Worm (Caenorhabditis elegans) whole organism, midembryonic: ENCODE measurements around the gene srh-138.
"Not testable (repeated sequence)": the region's sequence is repeated elsewhere in the genome, so short reads cannot be mapped to it uniquely, and the experiment has no call there.

ENCODE experiments used
- T22C8.4 ChIP-seq: fragments of 200-800 bp; sonication (Bioruptor generic); IDR thresholded peaks from 2 replicates; pipeline ENCODE4 v1.3.6; 2022; ENCODE audit warnings: missing genetic modification characterization, missing compliant biosample characterization
- cog-1 ChIP-seq: sonication (generic microtip); optimal IDR thresholded peaks from 2 replicates; lab custom pipeline; 2016; ENCODE audit warnings: missing genetic modification characterization, missing compliant biosample characterization
- flt-1 ChIP-seq: fragments of 200-800 bp; sonication (Bioruptor generic); IDR thresholded peaks from 2 replicates; pipeline ENCODE4 v1.3.6; 2022; ENCODE audit warnings: missing genetic modification characterization, missing compliant biosample characterization
- klf-2 ChIP-seq: fragments of 200-800 bp; sonication (Bioruptor generic); conservative IDR thresholded peaks from 2 replicates; pipeline ENCODE4 v1.3.6; 2022; ENCODE audit warnings: missing genetic modification reagents, missing genetic modification characterization, missing compliant biosample characterization
- med-1 ChIP-seq: sonication (generic microtip); optimal IDR thresholded peaks from 2 replicates; lab custom pipeline; 2017; ENCODE audit warnings: missing genetic modification characterization, mild to moderate bottlenecking, missing compliant biosample characterization, antibody characterized with exemption, missing genetic modification reagents; ENCODE audit not compliant: insufficient read depth
- ref-1 ChIP-seq: fragments of 200-800 bp; sonication (Bioruptor generic); conservative IDR thresholded peaks from 2 replicates; pipeline ENCODE4 v1.3.6; 2022; ENCODE audit warnings: missing genetic modification reagents, missing genetic modification characterization, missing compliant biosample characterization
- tab-1 ChIP-seq: fragments of 200-800 bp; sonication (Bioruptor generic); IDR thresholded peaks from 2 replicates; pipeline ENCODE4 v1.3.6; 2022; ENCODE audit warnings: missing genetic modification characterization, missing compliant biosample characterization
- ztf-23 ChIP-seq: fragments of 200-800 bp; sonication (Bioruptor generic); IDR thresholded peaks from 2 replicates; pipeline ENCODE4 v1.3.6; 2022; ENCODE audit warnings: missing genetic modification reagents, missing genetic modification characterization, missing compliant biosample characterization
- ztf-29 ChIP-seq: fragments of 200-800 bp; sonication (Bioruptor generic); IDR thresholded peaks from 2 replicates; pipeline ENCODE4 v1.3.6; 2022; ENCODE audit warnings: missing genetic modification reagents, missing genetic modification characterization, missing compliant biosample characterization

Gene srh-138

ce11 chrV:16470916-16471315 is at the start of gene srh-138:
Gene srh-138 (minus strand): TSS chrV:16471016.
- TF ChIP-seq med-1 (no peak), ref-1 (GFP tag; lab: Robert Waterston, UW) (no peak), T22C8.4 (GFP tag; lab: Robert Waterston, UW) (no peak), ztf-23 (GFP tag; lab: Robert Waterston, UW) (no peak), flt-1 (no peak), ztf-29 (GFP tag; lab: Robert Waterston, UW) (no peak), klf-2 (GFP tag; lab: Robert Waterston, UW) (no peak), cog-1 (no peak), tab-1 (no peak)

- TF ChIP-seq T22C8.4 (GFP tag; lab: Robert Waterston, UW) (no peak), klf-2 (GFP tag; lab: Robert Waterston, UW) (no peak), ref-1 (GFP tag; lab: Robert Waterston, UW) (no peak), ztf-23 (GFP tag; lab: Robert Waterston, UW) (no peak), med-1 (no peak), flt-1 (no peak), cog-1 (no peak)
Observed at ce11 chrV:16517619-16518018, 46.8 kb upstream of the srh-138 start, which contains the start of gene F36D3.4. Gene F36D3.4 (minus strand): TSS chrV:16517719.

ce11 chrV:16515140-16515539 is 44.3 kb upstream of the srh-138 start, which contains the start of gene F36D3.5:
Gene F36D3.5 (minus strand): TSS chrV:16515240.
- not testable (repeated sequence) for TF ChIP-seq tab-1; ref-1 (GFP tag; lab: Robert Waterston, UW); med-1

ce11 chrV:16508667-16509066 is 37.9 kb upstream of the srh-138 start, which contains the start of gene srr-3:
Gene srr-3 (minus strand): TSS chrV:16508767.
- no peak for TF ChIP-seq ref-1 (GFP tag; lab: Robert Waterston, UW)
- no peak for TF ChIP-seq ztf-29 (GFP tag; lab: Robert Waterston, UW)
- no peak for TF ChIP-seq tab-1
- TF ChIP-seq klf-2 (GFP tag; lab: Robert Waterston, UW), result no peak
- TF ChIP-seq med-1, result no peak
- TF ChIP-seq T22C8.4 (GFP tag; lab: Robert Waterston, UW), result no peak
- no peak for TF ChIP-seq cog-1
- no peak for TF ChIP-seq ztf-23 (GFP tag; lab: Robert Waterston, UW)
- TF ChIP-seq flt-1, result no peak

ce11 chrV:16506650-16507049 is 35.8 kb upstream of the srh-138 start:
- TF ChIP-seq T22C8.4 (GFP tag; lab: Robert Waterston, UW), result no peak
- no peak for TF ChIP-seq med-1
- no peak for TF ChIP-seq klf-2 (GFP tag; lab: Robert Waterston, UW)
- no peak for TF ChIP-seq flt-1
- TF ChIP-seq ref-1 (GFP tag; lab: Robert Waterston, UW), result no peak
- TF ChIP-seq ztf-23 (GFP tag; lab: Robert Waterston, UW), result no peak
- TF ChIP-seq cog-1, result no peak
- TF ChIP-seq ztf-29 (GFP tag; lab: Robert Waterston, UW), result no peak

ce11 chrV:16505828-16506227 is 35.0 kb upstream of the srh-138 start, which contains the start of gene nhr-54:
Gene nhr-54 (minus strand): TSS chrV:16505928.
- TF ChIP-seq med-1, result no peak
- TF ChIP-seq tab-1, result no peak
- TF ChIP-seq cog-1, result no peak
- TF ChIP-seq ref-1 (GFP tag; lab: Robert Waterston, UW), result no peak
- TF ChIP-seq klf-2 (GFP tag; lab: Robert Waterston, UW), result no peak
- no peak for TF ChIP-seq flt-1
- no peak for TF ChIP-seq ztf-29 (GFP tag; lab: Robert Waterston, UW)
- TF ChIP-seq ztf-23 (GFP tag; lab: Robert Waterston, UW), result no peak
- TF ChIP-seq T22C8.4 (GFP tag; lab: Robert Waterston, UW), result no peak

ce11 chrV:16503164-16503563 is 32.3 kb upstream of the srh-138 start, which contains the start of gene F36D3.14:
Gene F36D3.14 (minus strand): TSS chrV:16503264.
- TF ChIP-seq tab-1 (no peak), klf-2 (GFP tag; lab: Robert Waterston, UW) (no peak), T22C8.4 (GFP tag; lab: Robert Waterston, UW) (no peak), cog-1 (no peak), ref-1 (GFP tag; lab: Robert Waterston, UW) (no peak), ztf-29 (GFP tag; lab: Robert Waterston, UW) (no peak), med-1 (no peak), flt-1 (no peak), ztf-23 (GFP tag; lab: Robert Waterston, UW) (no peak)

ce11 chrV:16499006-16499405 is 28.2 kb upstream of the srh-138 start, which contains the start of gene F36D3.1:
Gene F36D3.1 (plus strand): TSS chrV:16499352.
- no peak for TF ChIP-seq ztf-29 (GFP tag; lab: Robert Waterston, UW)
- TF ChIP-seq cog-1, result no peak
- no peak for TF ChIP-seq tab-1
- TF ChIP-seq flt-1, result no peak
- no peak for TF ChIP-seq ref-1 (GFP tag; lab: Robert Waterston, UW)
- no peak for TF ChIP-seq klf-2 (GFP tag; lab: Robert Waterston, UW)
- no peak for TF ChIP-seq med-1
- no peak for TF ChIP-seq ztf-23 (GFP tag; lab: Robert Waterston, UW)
- TF ChIP-seq T22C8.4 (GFP tag; lab: Robert Waterston, UW), result no peak

- TF ChIP-seq med-1, result no peak
Observed at ce11 chrV:16497504-16497903, 26.7 kb upstream of the srh-138 start, which contains the start of gene srh-136. Gene srh-136 (minus strand): TSS chrV:16497596.

- TF ChIP-seq ztf-23 (GFP tag; lab: Robert Waterston, UW), result no peak
- TF ChIP-seq med-1, result no peak
- TF ChIP-seq klf-2 (GFP tag; lab: Robert Waterston, UW), result no peak
- TF ChIP-seq ztf-29 (GFP tag; lab: Robert Waterston, UW), result no peak
Observed at ce11 chrV:16494359-16494758, 23.5 kb upstream of the srh-138 start, which contains the start of gene comt-2. Gene comt-2 (minus strand): TSS chrV:16494489.

- TF ChIP-seq T22C8.4 (GFP tag; lab: Robert Waterston, UW) (no peak), klf-2 (GFP tag; lab: Robert Waterston, UW) (no peak), flt-1 (no peak), ztf-29 (GFP tag; lab: Robert Waterston, UW) (no peak), ztf-23 (GFP tag; lab: Robert Waterston, UW) (no peak), med-1 (no peak), cog-1 (no peak), tab-1 (no peak), ref-1 (GFP tag; lab: Robert Waterston, UW) (no peak)
Observed at ce11 chrV:16488172-16488571, 17.4 kb upstream of the srh-138 start, which contains the start of gene sqst-4. Gene sqst-4 (plus strand): TSS chrV:16488472.
